Worm (Caenorhabditis elegans) whole organism, L1 larva: ENCODE results near the gene trxr-1.
A peak's percentile ranks its signal among the peaks of the same experiment; 100 is the strongest.

Experiments used
- C16A3.4 ChIP-seq: fragments of 150-350 bp; optimal IDR thresholded peaks from 2 replicates; lab custom pipeline; 2014; ENCODE audit warnings: missing biosample characterization, missing genetic modification characterization
- C34B4.2 ChIP-seq: sonication (generic microtip); optimal IDR thresholded peaks from 2 replicates; lab custom pipeline; 2017; ENCODE audit warnings: mild to moderate bottlenecking, missing genetic modification characterization, missing compliant biosample characterization
- F16B12.6 ChIP-seq: fragments of 150-350 bp; optimal IDR thresholded peaks from 2 replicates; lab custom pipeline; 2014; ENCODE audit warnings: missing biosample characterization, missing genetic modification characterization
- aha-1 ChIP-seq: fragments of 150-350 bp; optimal IDR thresholded peaks from 2 replicates; lab custom pipeline; 2014; ENCODE audit warnings: missing biosample characterization, missing genetic modification characterization
- alr-1 ChIP-seq: fragments of 200-800 bp; sonication (Bioruptor generic); optimal IDR thresholded peaks from 2 replicates; lab custom pipeline; 2018; ENCODE audit warnings: borderline replicate concordance, mild to moderate bottlenecking, missing genetic modification characterization, missing compliant biosample characterization
- ama-1 ChIP-seq: fragments of 150-350 bp; optimal IDR thresholded peaks from 2 replicates; lab custom pipeline; 2014
- ceh-82 ChIP-seq, 3 experiments: fragments of 150-350 bp in 1 of 3; sonication (generic microtip) in 2 of 3; optimal IDR thresholded peaks; 2 replicates each; lab custom pipeline; 2014 to 2017; ENCODE audit warnings: missing biosample characterization in 3 of 3, missing genetic modification characterization in 3 of 3
- ces-1 ChIP-seq: fragments of 150-350 bp; optimal IDR thresholded peaks from 2 replicates; lab custom pipeline; 2014; ENCODE audit warnings: missing biosample characterization, missing genetic modification reagents, missing genetic modification characterization
- dpl-1 ChIP-seq, 3 experiments: fragments of 150-350 bp in 2 of 3; sonication (generic microtip) in 1 of 3; optimal IDR thresholded peaks; 2 replicates each; lab custom pipeline; 2014 to 2017; ENCODE audit warnings: missing biosample characterization in 3 of 3, missing genetic modification characterization in 3 of 3, missing genetic modification reagents in 3 of 3
- dsc-1 ChIP-seq: sonication (generic microtip); optimal IDR thresholded peaks from 2 replicates; lab custom pipeline; 2016; ENCODE audit warnings: mild to moderate bottlenecking, missing genetic modification characterization, missing compliant biosample characterization
- efl-1 ChIP-seq, 4 experiments: fragments of 150-350 bp; optimal IDR thresholded peaks in 3 of 4; peaks in 1 of 4; 1 replicate in 1 of 4; 2 replicates in 3 of 4; lab custom pipeline; 2014; ENCODE audit warnings: missing biosample characterization in 2 of 4, missing genetic modification characterization in 2 of 4, missing genetic modification reagents in 2 of 4
- efl-3 ChIP-seq: fragments of 200-800 bp; sonication (Bioruptor generic); optimal IDR thresholded peaks from 2 replicates; lab custom pipeline; 2018; ENCODE audit warnings: mild to moderate bottlenecking, missing genetic modification characterization, missing compliant biosample characterization
- egl-27 ChIP-seq, 2 experiments: fragments of 150-350 bp in 1 of 2; sonication (generic microtip); optimal IDR thresholded peaks; 3 replicates each; lab custom pipeline; 2017 to 2018; ENCODE audit warnings: missing biosample characterization in 2 of 2, missing genetic modification characterization in 2 of 2, missing genetic modification reagents in 2 of 2
- elt-2 ChIP-seq: sonication (generic microtip); optimal IDR thresholded peaks from 2 replicates; lab custom pipeline; 2016; ENCODE audit warnings: missing genetic modification characterization, mild to moderate bottlenecking, inconsistent platforms, missing compliant biosample characterization, missing genetic modification reagents
- elt-3 ChIP-seq, 6 experiments: fragments of 150-350 bp in 1 of 6; sonication (generic microtip); optimal IDR thresholded peaks; 2 replicates each; lab custom pipeline; 2017 to 2018; ENCODE audit warnings: missing biosample characterization in 6 of 6, missing genetic modification characterization in 6 of 6, inconsistent platforms in 1 of 6
- fkh-10 ChIP-seq: sonication (generic microtip); optimal IDR thresholded peaks from 2 replicates; lab custom pipeline; 2017; ENCODE audit warnings: missing biosample characterization, missing genetic modification reagents, missing genetic modification characterization
- fos-1 ChIP-seq: fragments of 150-350 bp; optimal IDR thresholded peaks from 2 replicates; lab custom pipeline; 2014; ENCODE audit warnings: missing biosample characterization, missing genetic modification characterization
- grh-1 ChIP-seq: fragments of 200-800 bp; sonication (Bioruptor generic); IDR thresholded peaks from 2 replicates; pipeline ENCODE4 v1.3.6; 2022; ENCODE audit warnings: missing genetic modification reagents, missing genetic modification characterization, missing compliant biosample characterization
- hlh-17 ChIP-seq: fragments of 200-800 bp; sonication (Bioruptor generic); optimal IDR thresholded peaks from 2 replicates; lab custom pipeline; 2018; ENCODE audit warnings: missing genetic modification characterization, mild to moderate bottlenecking, missing compliant biosample characterization, moderate library complexity, borderline replicate concordance
- hlh-4 ChIP-seq: sonication (generic microtip); optimal IDR thresholded peaks from 2 replicates; lab custom pipeline; 2016; ENCODE audit warnings: mild to moderate bottlenecking, missing genetic modification characterization, missing compliant biosample characterization
- hpl-2 ChIP-seq: fragments of 150-350 bp; optimal IDR thresholded peaks from 2 replicates; lab custom pipeline; 2014; ENCODE audit warnings: missing biosample characterization, missing genetic modification reagents, missing genetic modification characterization
- isw-1 ChIP-seq: fragments of 200-800 bp; sonication (Bioruptor generic); IDR thresholded peaks from 2 replicates; pipeline ENCODE4 v1.3.6; 2022; ENCODE audit warnings: missing genetic modification characterization, missing compliant biosample characterization
- lin-13 ChIP-seq: fragments of 150-350 bp; optimal IDR thresholded peaks from 2 replicates; lab custom pipeline; 2014; ENCODE audit warnings: missing biosample characterization, missing genetic modification reagents, missing genetic modification characterization
- lin-15B ChIP-seq: fragments of 150-350 bp; sonication (generic microtip); optimal IDR thresholded peaks from 3 replicates; lab custom pipeline; 2014; ENCODE audit warnings: missing biosample characterization, missing genetic modification characterization
- lin-35 ChIP-seq, 2 experiments: fragments of 150-350 bp; optimal IDR thresholded peaks; 2 replicates each; lab custom pipeline; 2014; ENCODE audit warnings: missing biosample characterization in 2 of 2, missing genetic modification characterization in 2 of 2, missing genetic modification reagents in 2 of 2
- lin-39 ChIP-seq: fragments of 150-350 bp; optimal IDR thresholded peaks from 2 replicates; lab custom pipeline; 2014; ENCODE audit warnings: missing biosample characterization, missing genetic modification reagents, missing genetic modification characterization
- lsy-2 ChIP-seq, 2 experiments: fragments of 150-350 bp; optimal IDR thresholded peaks; 2 replicates each; lab custom pipeline; 2014; ENCODE audit warnings: missing biosample characterization in 2 of 2, missing genetic modification characterization in 2 of 2
- mef-2 ChIP-seq: fragments of 150-350 bp; optimal IDR thresholded peaks from 2 replicates; lab custom pipeline; 2014; ENCODE audit warnings: missing biosample characterization, missing genetic modification characterization
- mep-1 ChIP-seq: fragments of 150-350 bp; optimal IDR thresholded peaks from 2 replicates; lab custom pipeline; 2014; ENCODE audit warnings: missing biosample characterization, missing genetic modification characterization
- nhr-19 ChIP-seq: fragments of 200-800 bp; sonication (Bioruptor generic); conservative IDR thresholded peaks from 2 replicates; pipeline ENCODE4 v1.3.6; 2022; ENCODE audit warnings: missing genetic modification characterization, missing compliant biosample characterization
- nhr-20 ChIP-seq: sonication (generic microtip); optimal IDR thresholded peaks from 2 replicates; lab custom pipeline; 2016; ENCODE audit warnings: mild to moderate bottlenecking, missing genetic modification characterization, missing compliant biosample characterization
- nhr-28 ChIP-seq: fragments of 150-350 bp; optimal IDR thresholded peaks from 2 replicates; lab custom pipeline; 2014; ENCODE audit warnings: missing biosample characterization, missing genetic modification characterization
- nhr-47 ChIP-seq: sonication (generic microtip); optimal IDR thresholded peaks from 2 replicates; lab custom pipeline; 2016; ENCODE audit warnings: mild to moderate bottlenecking, missing genetic modification characterization, moderate library complexity, missing compliant biosample characterization
- nhr-71 ChIP-seq: sonication (generic microtip); optimal IDR thresholded peaks from 2 replicates; lab custom pipeline; 2016; ENCODE audit warnings: mild to moderate bottlenecking, missing genetic modification characterization, moderate library complexity, missing compliant biosample characterization
- nhr-76 ChIP-seq: sonication (generic microtip); optimal IDR thresholded peaks from 2 replicates; lab custom pipeline; 2017; ENCODE audit warnings: missing biosample characterization, missing genetic modification characterization
- nhr-77 ChIP-seq: fragments of 150-350 bp; optimal IDR thresholded peaks from 2 replicates; lab custom pipeline; 2014; ENCODE audit warnings: missing biosample characterization, missing genetic modification characterization
- nhr-84 ChIP-seq: sonication (generic microtip); optimal IDR thresholded peaks from 2 replicates; lab custom pipeline; 2017; ENCODE audit warnings: missing biosample characterization, missing genetic modification characterization
- nhr-85 ChIP-seq: sonication (generic microtip); peaks from one replicate; lab custom pipeline; 2016; ENCODE audit warnings: missing genetic modification characterization, inconsistent platforms, missing compliant biosample characterization
- pax-3 ChIP-seq: fragments of 200-800 bp; sonication (Bioruptor generic); optimal IDR thresholded peaks from 2 replicates; lab custom pipeline; 2018; ENCODE audit warnings: mild to moderate bottlenecking, missing genetic modification characterization, moderate library complexity, missing compliant biosample characterization
- rnt-1 ChIP-seq: sonication (generic microtip); optimal IDR thresholded peaks from 2 replicates; lab custom pipeline; 2016; ENCODE audit warnings: mild to moderate bottlenecking, missing genetic modification characterization, moderate library complexity, missing compliant biosample characterization
- skn-1 ChIP-seq: fragments of 150-350 bp; optimal IDR thresholded peaks from 2 replicates; lab custom pipeline; 2014; ENCODE audit warnings: missing biosample characterization, missing genetic modification characterization
- snu-23 ChIP-seq: sonication (generic microtip); optimal IDR thresholded peaks from 2 replicates; lab custom pipeline; 2016; ENCODE audit warnings: missing genetic modification characterization, missing compliant biosample characterization
- sox-4 ChIP-seq: sonication (generic microtip); optimal IDR thresholded peaks from 2 replicates; lab custom pipeline; 2016; ENCODE audit warnings: missing genetic modification characterization, missing compliant biosample characterization
- sptf-1 ChIP-seq: fragments of 150-350 bp; optimal IDR thresholded peaks from 2 replicates; lab custom pipeline; 2014; ENCODE audit warnings: missing biosample characterization, missing genetic modification characterization
- sup-37 ChIP-seq: fragments of 200-800 bp; sonication (Bioruptor generic); optimal IDR thresholded peaks from 2 replicates; lab custom pipeline; 2018; ENCODE audit warnings: mild to moderate bottlenecking, missing genetic modification characterization, missing compliant biosample characterization
- tlp-1 ChIP-seq: fragments of 150-350 bp; optimal IDR thresholded peaks from 2 replicates; lab custom pipeline; 2014; ENCODE audit warnings: missing biosample characterization, missing genetic modification characterization
- unc-130 ChIP-seq: fragments of 150-350 bp; optimal IDR thresholded peaks from 2 replicates; lab custom pipeline; 2017; ENCODE audit warnings: missing biosample characterization, missing genetic modification characterization, inconsistent platforms
- unc-86 ChIP-seq: sonication (generic microtip); optimal IDR thresholded peaks from 2 replicates; lab custom pipeline; 2016; ENCODE audit warnings: missing genetic modification characterization, missing compliant biosample characterization
- unc-98 ChIP-seq: fragments of 200-800 bp; sonication (Bioruptor generic); IDR thresholded peaks from 2 replicates; pipeline ENCODE4 v1.3.6; 2022; ENCODE audit warnings: missing genetic modification characterization, missing compliant biosample characterization
- xbp-1 ChIP-seq: sonication (generic microtip); optimal IDR thresholded peaks from 2 replicates; lab custom pipeline; 2016; ENCODE audit warnings: missing genetic modification characterization, missing compliant biosample characterization
- ztf-4 ChIP-seq: fragments of 150-350 bp; optimal IDR thresholded peaks from 2 replicates; lab custom pipeline; 2014; ENCODE audit warnings: missing biosample characterization, missing genetic modification characterization

Gene trxr-1

ce11 chrIV:7046641-7047361, 35.0 kb downstream of the trxr-1 start (continued):
- TF ChIP-seq nhr-47 (tag; lab: Kevin White, UChicago) = peak; percentile 51
- TF ChIP-seq nhr-84 (tag; lab: Kevin White, UChicago) = no peak
- no peak for TF ChIP-seq hlh-17
- no peak for TF ChIP-seq mef-2 (tag; lab: Kevin White, UChicago)
- no peak for TF ChIP-seq aha-1
- TF ChIP-seq F16B12.6 = no peak
- TF ChIP-seq isw-1 (GFP tag; lab: Robert Waterston, UW) = no peak
- no peak for TF ChIP-seq elt-3 (tag; optimal IDR thresholded peaks at IDR 0.05; lab: Kevin White, UChicago)
- no peak for TF ChIP-seq egl-27 (tag; optimal IDR thresholded peaks at IDR 0.05; lab: Kevin White, UChicago)
- TF ChIP-seq efl-1 (optimal IDR thresholded peaks at IDR 0.05; lab: Kevin White, UChicago) = no peak
- TF ChIP-seq efl-1 (GFP tag; optimal IDR thresholded peaks at IDR 0.05 in 1 of 2; lab: Kevin White, UChicago) = no peak
- peak in 1 of 2 experiments; percentile 37 for TF ChIP-seq lsy-2 (tag; optimal IDR thresholded peaks at IDR 0.05; lab: Kevin White, UChicago)
- no peak for TF ChIP-seq unc-86 (tag; lab: Kevin White, UChicago)
- TF ChIP-seq C34B4.2 (tag; lab: Kevin White, UChicago) = no peak
- TF ChIP-seq sox-4 (tag; lab: Kevin White, UChicago) = peak; percentile 18
- TF ChIP-seq ceh-82 (tag; optimal IDR thresholded peaks at IDR 0.05; lab: Kevin White, UChicago) = no peak
- no peak for TF ChIP-seq unc-130
- no peak for TF ChIP-seq C16A3.4 (tag; lab: Kevin White, UChicago)
- TF ChIP-seq dsc-1 (tag; lab: Kevin White, UChicago) = no peak
- TF ChIP-seq snu-23 (GFP tag; lab: Kevin White, UChicago) = peak; percentile 66
- no peak for TF ChIP-seq hlh-4
- TF ChIP-seq fkh-10 (GFP tag; lab: Kevin White, UChicago) = no peak
- no peak for TF ChIP-seq nhr-76 (tag; lab: Kevin White, UChicago)
- no peak for TF ChIP-seq sup-37 (GFP tag; lab: Kevin White, UChicago)
- TF ChIP-seq ztf-4 = peak; percentile 38
- no peak for TF ChIP-seq lin-39 (tag; lab: Kevin White, UChicago)
- no peak for TF ChIP-seq skn-1
- TF ChIP-seq nhr-19 = peak; percentile 96
- no peak for TF ChIP-seq dpl-1 (GFP tag; optimal IDR thresholded peaks at IDR 0.05; lab: Kevin White, UChicago)
- no peak for TF ChIP-seq sptf-1 (tag; lab: Kevin White, UChicago)
- no peak for TF ChIP-seq unc-98
- TF ChIP-seq grh-1 (GFP tag; lab: Robert Waterston, UW) = peak; percentile 33; the same call in 1 of the 2 replicates
- TF ChIP-seq nhr-85 (tag; lab: Kevin White, UChicago) = no peak
- TF ChIP-seq efl-3 = no peak
- TF ChIP-seq ama-1 (lab: Kevin White, UChicago) = no peak
- peak; percentile 74 for TF ChIP-seq nhr-20 (tag; lab: Kevin White, UChicago)
- peak; percentile 46 for TF ChIP-seq mep-1
- TF ChIP-seq nhr-28 (tag; lab: Kevin White, UChicago) = no peak

- peak; percentile 48 for TF ChIP-seq lin-13 (GFP tag; lab: Kevin White, UChicago)
- peak; percentile 27 for TF ChIP-seq sup-37 (GFP tag; lab: Kevin White, UChicago)
- TF ChIP-seq elt-3 (tag; optimal IDR thresholded peaks at IDR 0.05; lab: Kevin White, UChicago) = peak in 3 of 6 experiments; percentile 81 to 91 (median 91)
- no peak for TF ChIP-seq ces-1
- peak; percentile 66 to 67 for TF ChIP-seq lsy-2 (tag; optimal IDR thresholded peaks at IDR 0.05; lab: Kevin White, UChicago)
- no peak for TF ChIP-seq sox-4 (tag; lab: Kevin White, UChicago)
- TF ChIP-seq aha-1 = no peak
- TF ChIP-seq efl-3 = no peak
- TF ChIP-seq mep-1 = peak; percentile 65
- TF ChIP-seq alr-1 (tag; lab: Kevin White, UChicago) = no peak
- TF ChIP-seq tlp-1 (tag; lab: Kevin White, UChicago) = no peak
- TF ChIP-seq elt-2 (tag; lab: Kevin White, UChicago) = peak; percentile 93
- TF ChIP-seq pax-3 (tag; lab: Kevin White, UChicago) = no peak
- TF ChIP-seq nhr-71 (tag; lab: Kevin White, UChicago) = peak; percentile 91
- TF ChIP-seq lin-39 (tag; lab: Kevin White, UChicago) = no peak
- TF ChIP-seq rnt-1 (tag; lab: Kevin White, UChicago) = peak; percentile 39
- peak; percentile 29 for TF ChIP-seq hpl-2 (GFP tag; lab: Kevin White, UChicago)
- TF ChIP-seq xbp-1 (tag; lab: Kevin White, UChicago) = peak; percentile 49
- no peak for TF ChIP-seq lin-15B (tag; lab: Kevin White, UChicago)
- TF ChIP-seq lin-35 (GFP tag; optimal IDR thresholded peaks at IDR 0.05; lab: Kevin White, UChicago) = peak; percentile 28 to 74
- peak in 1 of 2 experiments; percentile 59 for TF ChIP-seq egl-27 (tag; optimal IDR thresholded peaks at IDR 0.05; lab: Kevin White, UChicago)
- peak; percentile 43 for TF ChIP-seq nhr-77
- peak; percentile 71 for TF ChIP-seq fos-1 (tag; lab: Kevin White, UChicago)
- no peak for TF ChIP-seq hlh-4
Measured at ce11 chrIV:7047762-7048178, 36.0 kb downstream of the trxr-1 start.
